Worm (Caenorhabditis elegans) whole organism, midembryonic: ENCODE data around the gene clec-28.

Experiments used
- T22C8.4 ChIP-seq: fragments of 200-800 bp; sonication (Bioruptor generic); IDR thresholded peaks from 2 replicates; pipeline ENCODE4 v1.3.6; 2022; ENCODE audit warnings: missing genetic modification characterization, missing compliant biosample characterization
- cog-1 ChIP-seq: sonication (generic microtip); optimal IDR thresholded peaks from 2 replicates; lab custom pipeline; 2016; ENCODE audit warnings: missing genetic modification characterization, missing compliant biosample characterization
- flt-1 ChIP-seq: fragments of 200-800 bp; sonication (Bioruptor generic); IDR thresholded peaks from 2 replicates; pipeline ENCODE4 v1.3.6; 2022; ENCODE audit warnings: missing genetic modification characterization, missing compliant biosample characterization
- klf-2 ChIP-seq: fragments of 200-800 bp; sonication (Bioruptor generic); conservative IDR thresholded peaks from 2 replicates; pipeline ENCODE4 v1.3.6; 2022; ENCODE audit warnings: missing genetic modification reagents, missing genetic modification characterization, missing compliant biosample characterization
- med-1 ChIP-seq: sonication (generic microtip); optimal IDR thresholded peaks from 2 replicates; lab custom pipeline; 2017; ENCODE audit warnings: missing genetic modification characterization, mild to moderate bottlenecking, missing compliant biosample characterization, antibody characterized with exemption, missing genetic modification reagents; ENCODE audit not compliant: insufficient read depth
- ref-1 ChIP-seq: fragments of 200-800 bp; sonication (Bioruptor generic); conservative IDR thresholded peaks from 2 replicates; pipeline ENCODE4 v1.3.6; 2022; ENCODE audit warnings: missing genetic modification reagents, missing genetic modification characterization, missing compliant biosample characterization
- tab-1 ChIP-seq: fragments of 200-800 bp; sonication (Bioruptor generic); IDR thresholded peaks from 2 replicates; pipeline ENCODE4 v1.3.6; 2022; ENCODE audit warnings: missing genetic modification characterization, missing compliant biosample characterization
- ztf-23 ChIP-seq: fragments of 200-800 bp; sonication (Bioruptor generic); IDR thresholded peaks from 2 replicates; pipeline ENCODE4 v1.3.6; 2022; ENCODE audit warnings: missing genetic modification reagents, missing genetic modification characterization, missing compliant biosample characterization
- ztf-29 ChIP-seq: fragments of 200-800 bp; sonication (Bioruptor generic); IDR thresholded peaks from 2 replicates; pipeline ENCODE4 v1.3.6; 2022; ENCODE audit warnings: missing genetic modification reagents, missing genetic modification characterization, missing compliant biosample characterization

The clec-28 gene

DNA sequence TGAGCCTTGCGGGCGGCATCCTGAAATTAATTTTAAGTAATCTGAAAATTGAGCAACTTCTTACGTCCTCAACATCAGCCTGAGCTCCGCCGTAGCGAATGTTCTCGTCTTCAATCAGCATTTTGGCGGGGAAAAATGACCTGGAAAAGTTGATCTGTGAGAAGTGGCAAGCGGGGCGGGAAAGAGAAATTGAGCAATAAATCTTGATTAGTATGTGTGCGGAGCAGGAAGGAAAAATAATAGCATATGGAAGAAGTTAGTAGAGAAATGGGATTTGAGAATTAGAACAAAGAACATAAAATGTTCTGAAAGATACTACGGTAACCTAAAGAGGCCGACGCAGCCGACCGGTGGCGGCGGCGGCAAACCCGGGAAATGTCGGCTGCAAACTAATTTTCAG is 30.5 kb upstream of the clec-28 start, which contains the start of gene tni-3:
tni-3 (minus strand) TSS at position 140 of the 400 bp plus-strand sequence.
- TF ChIP-seq ref-1 (GFP tag; lab: Robert Waterston, UW) (no peak), flt-1 (no peak), klf-2 (GFP tag; lab: Robert Waterston, UW) (no peak), tab-1 (GFP tag; lab: Robert Waterston, UW) (no peak), T22C8.4 (GFP tag; lab: Robert Waterston, UW) (no peak), med-1 (no peak), ztf-29 (GFP tag; lab: Robert Waterston, UW) (no peak), cog-1 (tag; lab: Kevin White, UChicago) (no peak), ztf-23 (GFP tag; lab: Robert Waterston, UW) (no peak)

DNA sequence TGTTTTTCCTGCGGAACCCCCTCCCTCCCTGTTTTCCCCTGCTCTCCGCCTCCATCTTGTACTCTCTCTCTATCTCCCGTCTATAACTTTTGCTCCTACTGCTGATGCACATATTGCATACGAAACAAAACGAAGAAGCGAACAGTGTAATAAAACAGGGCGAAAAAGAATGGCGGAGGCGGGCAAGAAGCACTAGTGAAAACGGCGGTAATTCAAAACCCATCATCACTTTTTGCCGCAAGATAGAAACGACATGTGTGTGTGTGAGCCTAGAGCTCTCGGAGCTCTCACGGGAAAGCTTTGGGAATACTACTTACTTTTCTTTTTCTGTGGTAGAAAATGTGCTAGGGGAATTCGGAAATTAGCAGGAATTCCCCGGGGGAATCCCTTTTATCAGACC is 29.4 kb upstream of the clec-28 start:
- TF ChIP-seq ztf-23 (GFP tag; lab: Robert Waterston, UW) (no peak), tab-1 (GFP tag; lab: Robert Waterston, UW) (no peak), ref-1 (GFP tag; lab: Robert Waterston, UW) (no peak), T22C8.4 (GFP tag; lab: Robert Waterston, UW) (no peak), ztf-29 (GFP tag; lab: Robert Waterston, UW) (no peak), flt-1 (no peak), cog-1 (tag; lab: Kevin White, UChicago) (no peak), klf-2 (GFP tag; lab: Robert Waterston, UW) (no peak), med-1 (no peak)

DNA sequence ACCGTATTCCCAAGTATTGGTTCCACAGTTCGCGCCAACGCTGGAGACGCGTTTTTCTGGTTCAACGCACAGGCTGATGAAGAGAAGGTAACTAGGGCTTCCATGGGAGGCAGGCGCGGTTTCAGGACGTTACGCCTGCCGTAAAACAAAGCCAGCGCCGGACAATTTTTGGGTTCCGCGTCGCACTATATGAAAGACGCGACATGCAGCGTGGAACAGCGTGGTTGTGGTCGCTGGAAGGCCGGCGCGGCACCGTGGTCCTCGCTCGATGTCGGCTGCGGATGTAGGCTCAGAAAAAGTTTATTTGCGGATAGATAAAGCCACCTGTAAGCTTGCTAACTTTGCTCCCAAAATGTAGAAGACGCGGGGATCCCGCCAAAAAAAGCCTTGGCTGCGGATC is 27.1 kb upstream of the clec-28 start:
- no peak for TF ChIP-seq klf-2 (GFP tag; lab: Robert Waterston, UW)
- no peak for TF ChIP-seq ztf-23 (GFP tag; lab: Robert Waterston, UW)
- no peak for TF ChIP-seq med-1
- TF ChIP-seq ref-1 (GFP tag; lab: Robert Waterston, UW) = no peak
- TF ChIP-seq T22C8.4 (GFP tag; lab: Robert Waterston, UW) = no peak
- no peak for TF ChIP-seq tab-1 (GFP tag; lab: Robert Waterston, UW)
- no peak for TF ChIP-seq cog-1 (tag; lab: Kevin White, UChicago)
- TF ChIP-seq ztf-29 (GFP tag; lab: Robert Waterston, UW) = no peak
- TF ChIP-seq flt-1 = no peak

DNA sequence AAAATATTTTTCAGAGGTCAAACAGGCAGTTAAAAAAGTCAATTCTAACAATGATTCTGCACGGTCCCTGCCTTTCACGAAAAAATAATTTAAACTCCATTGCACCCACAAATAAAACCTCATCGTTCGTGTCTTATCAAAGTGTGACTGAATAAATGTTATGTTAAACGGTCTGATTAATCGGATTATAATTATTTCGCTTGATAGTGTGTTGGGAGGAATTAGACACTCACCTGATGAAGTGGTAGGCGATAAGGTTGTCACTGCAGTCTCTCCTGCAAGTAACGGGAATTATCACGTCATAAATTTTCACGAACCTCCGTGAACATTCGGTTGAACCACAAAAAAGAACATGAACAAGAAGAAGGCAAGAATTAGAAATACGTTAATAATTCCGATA is 25.2 kb upstream of the clec-28 start:
- no peak for TF ChIP-seq ztf-29 (GFP tag; lab: Robert Waterston, UW)
- no peak for TF ChIP-seq T22C8.4 (GFP tag; lab: Robert Waterston, UW)
- TF ChIP-seq cog-1 (tag; lab: Kevin White, UChicago) = no peak
- no peak for TF ChIP-seq klf-2 (GFP tag; lab: Robert Waterston, UW)
- no peak for TF ChIP-seq tab-1 (GFP tag; lab: Robert Waterston, UW)
- TF ChIP-seq flt-1 = no peak

DNA sequence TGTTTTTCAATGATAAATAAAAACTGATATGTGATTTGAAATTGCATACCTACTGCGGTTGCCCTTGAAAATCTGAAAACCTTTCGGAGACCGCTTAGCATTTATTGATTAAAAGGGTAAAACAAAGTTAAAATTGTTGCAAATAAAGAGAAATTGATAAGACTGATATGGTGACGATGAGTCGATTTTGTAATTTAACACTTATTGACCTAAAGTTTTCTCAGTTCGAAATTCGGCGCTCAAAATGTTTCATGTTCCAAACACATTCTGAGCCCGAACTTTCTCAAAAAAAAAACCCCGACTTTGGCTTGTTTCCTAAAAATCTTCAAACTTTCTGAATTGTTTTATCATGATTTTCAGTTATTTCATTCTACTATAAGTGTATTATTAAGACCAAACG is 24.5 kb upstream of the clec-28 start, which contains the start of gene clec-40:
clec-40 (minus strand) TSS at position 101 of the 400 bp plus-strand sequence.
- TF ChIP-seq ztf-23 (GFP tag; lab: Robert Waterston, UW) (no peak), ztf-29 (GFP tag; lab: Robert Waterston, UW) (no peak), tab-1 (GFP tag; lab: Robert Waterston, UW) (no peak), klf-2 (GFP tag; lab: Robert Waterston, UW) (no peak), cog-1 (tag; lab: Kevin White, UChicago) (no peak), T22C8.4 (GFP tag; lab: Robert Waterston, UW) (no peak), flt-1 (no peak), med-1 (no peak), ref-1 (GFP tag; lab: Robert Waterston, UW) (no peak)

DNA sequence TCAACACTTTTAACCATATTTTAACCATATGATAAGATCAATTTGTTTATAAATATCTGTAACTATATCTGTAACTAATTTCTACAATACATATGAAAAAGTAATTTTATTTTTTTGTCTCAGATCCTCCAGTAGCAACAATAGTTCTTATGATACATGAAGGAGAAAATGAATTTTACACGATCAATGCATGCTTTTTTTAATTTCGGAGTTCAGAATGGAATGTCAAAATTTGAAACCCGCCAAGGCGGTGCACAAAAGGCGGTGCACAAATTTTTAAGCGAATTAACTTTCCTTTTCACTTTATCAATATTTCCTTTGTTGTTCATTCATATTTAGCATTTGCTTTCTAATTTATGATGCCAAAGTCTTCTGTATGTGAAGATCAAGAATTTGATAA is 22.6 kb upstream of the clec-28 start, which contains the start of gene clec-25:
clec-25 (plus strand) TSS at position 301 of the 400 bp plus-strand sequence.
- TF ChIP-seq cog-1 (tag; lab: Kevin White, UChicago) = no peak
- TF ChIP-seq tab-1 (GFP tag; lab: Robert Waterston, UW) = no peak
- TF ChIP-seq flt-1 = no peak
- no peak for TF ChIP-seq ref-1 (GFP tag; lab: Robert Waterston, UW)
- TF ChIP-seq klf-2 (GFP tag; lab: Robert Waterston, UW) = no peak
- TF ChIP-seq ztf-29 (GFP tag; lab: Robert Waterston, UW) = no peak
- TF ChIP-seq med-1 = no peak
- TF ChIP-seq T22C8.4 (GFP tag; lab: Robert Waterston, UW) = no peak
- TF ChIP-seq ztf-23 (GFP tag; lab: Robert Waterston, UW) = no peak

DNA sequence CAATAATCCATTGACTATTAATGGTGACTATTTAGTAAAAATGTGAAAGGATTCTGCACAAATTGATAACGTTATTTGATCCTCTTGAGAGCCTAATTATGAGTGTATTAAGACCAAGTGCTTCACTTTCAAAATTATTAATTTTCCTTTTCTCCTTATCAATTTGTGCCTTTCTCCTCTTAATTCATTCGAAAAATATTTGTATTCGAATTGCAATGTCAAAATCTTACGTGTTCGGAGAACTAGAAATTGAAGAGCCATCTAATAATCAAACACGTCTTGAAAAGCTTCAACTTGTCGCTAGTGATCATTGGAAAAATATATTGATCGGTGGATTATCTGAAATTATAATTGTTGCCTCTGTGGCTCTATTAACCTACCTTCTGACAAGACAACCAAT is 17.0 kb upstream of the clec-28 start, which contains the start of the genes clec-36 and clec-26:
clec-36 (minus strand) TSS at position 101 of the 400 bp plus-strand sequence.
clec-26 (plus strand) TSS at position 114 of the 400 bp plus-strand sequence.
- TF ChIP-seq ref-1 (GFP tag; lab: Robert Waterston, UW) (no peak), cog-1 (tag; lab: Kevin White, UChicago) (no peak), klf-2 (GFP tag; lab: Robert Waterston, UW) (no peak), ztf-29 (GFP tag; lab: Robert Waterston, UW) (no peak), tab-1 (GFP tag; lab: Robert Waterston, UW) (no peak)

DNA sequence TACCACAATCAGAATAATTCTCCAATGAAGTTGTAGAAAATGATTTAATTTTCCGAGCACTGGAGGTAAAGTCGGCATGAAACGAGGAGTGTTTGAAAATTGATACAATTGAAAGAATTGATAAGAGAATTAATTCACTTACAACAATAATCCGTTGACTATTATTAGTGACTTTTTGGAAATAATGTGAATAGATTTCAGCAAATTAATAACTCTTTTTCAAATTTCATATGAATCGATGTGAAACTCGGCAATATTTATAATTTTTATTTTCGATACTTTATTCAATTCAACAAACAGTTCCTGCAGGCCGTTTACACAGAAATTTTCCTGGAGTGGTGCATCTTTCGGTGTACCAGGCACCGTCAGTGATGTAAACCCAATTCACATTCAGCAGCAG is 13.5 kb upstream of the clec-28 start, which contains the start of gene clec-37:
clec-37 (minus strand) TSS at position 101 of the 400 bp plus-strand sequence.
- no peak for TF ChIP-seq ztf-29 (GFP tag; lab: Robert Waterston, UW)
- no peak for TF ChIP-seq med-1
- TF ChIP-seq T22C8.4 (GFP tag; lab: Robert Waterston, UW) = no peak

DNA sequence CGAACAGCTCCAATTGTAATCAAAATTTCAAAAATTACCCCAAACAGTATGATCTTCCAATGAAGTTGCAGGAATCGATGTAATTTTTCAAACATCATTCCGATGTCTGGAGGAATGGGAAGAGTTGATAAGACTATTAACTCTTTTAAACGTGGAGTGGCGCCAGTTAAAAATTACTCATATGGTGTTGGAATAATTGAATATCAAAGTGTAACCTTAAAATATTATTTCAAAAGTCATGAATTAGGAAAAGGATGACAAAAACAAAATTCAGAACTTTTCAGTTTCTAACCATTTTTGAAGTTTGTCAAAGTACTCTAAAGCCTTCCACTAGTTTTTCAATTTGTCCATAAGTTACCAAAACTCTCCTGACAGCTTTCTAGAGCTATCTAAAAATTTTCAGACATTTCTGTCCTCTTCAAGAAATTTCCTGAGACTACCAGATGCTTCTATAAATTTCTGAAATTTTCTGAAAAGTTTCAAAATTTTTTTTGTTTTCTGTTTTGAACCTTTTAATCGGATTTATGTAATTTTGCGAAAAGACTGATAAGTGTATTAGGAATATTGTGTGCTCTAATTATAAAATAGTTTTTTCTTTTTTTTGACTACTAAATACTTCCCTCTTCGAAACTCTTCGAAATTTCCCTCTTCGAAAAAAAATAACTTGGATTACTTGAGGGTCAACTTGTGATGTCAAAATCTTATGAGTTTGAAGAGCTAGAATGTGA is 11.4 kb upstream of the clec-28 start, which contains the start of the genes clec-35 and clec-27:
clec-35 (minus strand) TSS at position 101 of the 728 bp plus-strand sequence.
clec-27 (plus strand) TSS at position 678 of the 728 bp plus-strand sequence.
- no peak for TF ChIP-seq cog-1 (tag; lab: Kevin White, UChicago)
- TF ChIP-seq ztf-23 (GFP tag; lab: Robert Waterston, UW) = no peak
- no peak for TF ChIP-seq klf-2 (GFP tag; lab: Robert Waterston, UW)
- no peak for TF ChIP-seq ref-1 (GFP tag; lab: Robert Waterston, UW)
- TF ChIP-seq ztf-29 (GFP tag; lab: Robert Waterston, UW) = no peak
- TF ChIP-seq T22C8.4 (GFP tag; lab: Robert Waterston, UW) = no peak
- TF ChIP-seq med-1 = no peak
- no peak for TF ChIP-seq flt-1
- TF ChIP-seq tab-1 (GFP tag; lab: Robert Waterston, UW) = no peak
